Worm (Caenorhabditis elegans) whole organism, L4 larva: ENCODE results near the gene cyp-32A1.

Source experiments
- ceh-28 ChIP-seq: fragments of 150-350 bp; optimal IDR thresholded peaks from 2 replicates; lab custom pipeline; 2014; ENCODE audit warnings: missing biosample characterization, missing genetic modification reagents, missing genetic modification characterization
- daf-19 ChIP-seq: fragments of 200-800 bp; sonication (Bioruptor generic); conservative IDR thresholded peaks from 2 replicates; pipeline ENCODE4 v1.3.6; 2022; ENCODE audit warnings: missing genetic modification characterization, missing compliant biosample characterization
- egl-43 ChIP-seq: fragments of 200-800 bp; sonication (Bioruptor generic); IDR thresholded peaks from 2 replicates; pipeline ENCODE4 v1.3.6; 2022; ENCODE audit warnings: missing genetic modification reagents, missing genetic modification characterization, missing compliant biosample characterization
- lin-39 ChIP-seq: fragments of 150-350 bp; optimal IDR thresholded peaks from 2 replicates; lab custom pipeline; 2014; ENCODE audit warnings: missing biosample characterization, missing genetic modification reagents, missing genetic modification characterization
- nhr-76 ChIP-seq: fragments of 150-350 bp; optimal IDR thresholded peaks from 2 replicates; lab custom pipeline; 2014; ENCODE audit warnings: missing biosample characterization, missing genetic modification characterization
- unc-62 ChIP-seq, 3 experiments: fragments of 150-350 bp in 1 of 3; sonication (generic microtip); optimal IDR thresholded peaks in 2 of 3; peaks in 1 of 3; 1 replicate in 1 of 3; 2 replicates in 2 of 3; lab custom pipeline; 2014 to 2017; ENCODE audit warnings: missing biosample characterization in 3 of 3, missing genetic modification characterization in 3 of 3, missing genetic modification reagents in 3 of 3, missing genotype in 1 of 3
- ztf-11 ChIP-seq: fragments of 150-350 bp; optimal IDR thresholded peaks from 2 replicates; lab custom pipeline; 2014; ENCODE audit warnings: missing biosample characterization, missing genetic modification characterization

ce11 chrV:7810591-7810990, 29.0 kb downstream of the cyp-32A1 start:
- TF ChIP-seq unc-62 (GFP tag; optimal IDR thresholded peaks at IDR 0.05 in 1 of 2; lab: Kevin White, UChicago): no peak
- TF ChIP-seq unc-62 (tag; optimal IDR thresholded peaks at IDR 0.05; lab: Kevin White, UChicago): no peak
- TF ChIP-seq daf-19 (GFP tag; lab: Robert Waterston, UW): no peak
- TF ChIP-seq ceh-28 (tag; lab: Kevin White, UChicago): no peak
- no peak for TF ChIP-seq egl-43
- no peak for TF ChIP-seq ztf-11 (tag; lab: Kevin White, UChicago)
- no peak for TF ChIP-seq nhr-76 (tag; lab: Kevin White, UChicago)
- TF ChIP-seq lin-39: no peak
